Worm (Caenorhabditis elegans): ENCODE measurements around the gene unc-82.

unc-82 gene

ce11 chrIV:7433858-7434257, 9.6 kb downstream of the unc-82 start, which contains the start of gene B0496.11:
B0496.11 (minus strand) TSS chrIV:7433958.
- TF ChIP-seq mel-28 (tag; optimal IDR thresholded peaks at IDR 0.05; ENCODE audit: borderline replicate concordance) (no peak), ets-4 (GFP tag; optimal IDR thresholded peaks at IDR 0.05) (no peak), ceh-27 (GFP tag; optimal IDR thresholded peaks at IDR 0.05) (no peak), ekl-4 (GFP tag; IDR thresholded peaks at IDR 0.05) (no peak), somi-1 (GFP tag; optimal IDR thresholded peaks at IDR 0.05) (no peak), ztf-25 (GFP tag; IDR thresholded peaks at IDR 0.05) (no peak), chd-7 (tag; optimal IDR thresholded peaks at IDR 0.05) (no peak), xnd-1 (tag; optimal IDR thresholded peaks at IDR 0.05) (no peak), sdz-38 (tag; optimal IDR thresholded peaks at IDR 0.05) (no peak), pha-4 (tag; optimal IDR thresholded peaks at IDR 0.05) (no peak)

ce11 chrIV:7439377-7439776, 15.1 kb downstream of the unc-82 start:
- TF ChIP-seq akir-1 (GFP tag; optimal IDR thresholded peaks at IDR 0.05) (no peak), unc-62 (GFP tag; optimal IDR thresholded peaks at IDR 0.05) (no peak), sdz-38 (tag; optimal IDR thresholded peaks at IDR 0.05) (no peak), unc-130 (GFP tag; optimal IDR thresholded peaks at IDR 0.05) (no peak), C17E4.6 (GFP tag; IDR thresholded peaks at IDR 0.05) (no peak), F37B4.10 (GFP tag; IDR thresholded peaks at IDR 0.05) (no peak), ztf-26 (tag; optimal IDR thresholded peaks at IDR 0.05) (no peak), hmg-1.2 (GFP tag; IDR thresholded peaks at IDR 0.05) (no peak), mel-28 (tag; optimal IDR thresholded peaks at IDR 0.05; ENCODE audit: borderline replicate concordance) (no peak), K11D2.4 (GFP tag; IDR thresholded peaks at IDR 0.05) (no peak), B0019.2 (GFP tag; conservative IDR thresholded peaks at IDR 0.05) (no peak), F57A8.1 (GFP tag; optimal IDR thresholded peaks at IDR 0.05) (no peak), K12H6.12 (tag; optimal IDR thresholded peaks at IDR 0.05) (no peak), pha-4 (tag; optimal IDR thresholded peaks at IDR 0.05) (no peak), somi-1 (GFP tag; optimal IDR thresholded peaks at IDR 0.05) (no peak), ztf-18 (tag; optimal IDR thresholded peaks at IDR 0.05) (no peak), bed-2 (GFP tag; IDR thresholded peaks at IDR 0.05) (no peak)

- no peak for TF ChIP-seq F10E7.11 (tag; optimal IDR thresholded peaks at IDR 0.05)
- TF ChIP-seq F57C9.4 (tag; optimal IDR thresholded peaks at IDR 0.05) = no peak
- TF ChIP-seq die-1 (tag; optimal IDR thresholded peaks at IDR 0.05) = no peak
- no peak for TF ChIP-seq F22D6.2 (tag; optimal IDR thresholded peaks at IDR 0.05)
- TF ChIP-seq mcd-1 (GFP tag; IDR thresholded peaks at IDR 0.05) = no peak
- no peak for TF ChIP-seq xnd-1 (tag; optimal IDR thresholded peaks at IDR 0.05)
- no peak for TF ChIP-seq mes-4 (tag; optimal IDR thresholded peaks at IDR 0.05)
- TF ChIP-seq aptf-3 (GFP tag; IDR thresholded peaks at IDR 0.05) = no peak
- no peak for TF ChIP-seq Y67H2A.10 (GFP tag; conservative IDR thresholded peaks at IDR 0.05)
- no peak for TF ChIP-seq madf-10 (tag; optimal IDR thresholded peaks at IDR 0.05)
- TF ChIP-seq hrde-1 (tag; optimal IDR thresholded peaks at IDR 0.05; ENCODE audit: borderline replicate concordance) = no peak
- no peak for TF ChIP-seq nhr-90 (tag; optimal IDR thresholded peaks at IDR 0.05)
- no peak for TF ChIP-seq ztf-25 (GFP tag; IDR thresholded peaks at IDR 0.05)
- no peak for TF ChIP-seq tlf-1 (GFP tag; optimal IDR thresholded peaks at IDR 0.05)
- no peak for TF ChIP-seq dpl-1 (GFP tag; optimal IDR thresholded peaks at IDR 0.05)
- TF ChIP-seq snpc-1.3 (tag; optimal IDR thresholded peaks at IDR 0.05; ENCODE audit: insufficient read depth) = no peak
- TF ChIP-seq pbrm-1 (GFP tag; IDR thresholded peaks at IDR 0.05) = no peak
- TF ChIP-seq ceh-100 (GFP tag; IDR thresholded peaks at IDR 0.05) = no peak
- TF ChIP-seq F52B5.7 (tag; optimal IDR thresholded peaks at IDR 0.05) = no peak
- no peak for TF ChIP-seq hmg-1.2 (GFP tag; IDR thresholded peaks at IDR 0.05)
Measured at ce11 chrIV:7440238-7440637, 15.9 kb downstream of the unc-82 start.

All from whole organism, young adult.